Fruit fly (Drosophila melanogaster): ENCODE measurements around the gene wake.

Gene wake

dm6 chr3R:22673528-22673959, 33.9 kb downstream of the wake start (continued):
- TF ChIP-seq bsh (GFP tag; optimal IDR thresholded peaks at IDR 0.05): peak in 1 of 2 experiments; percentile 62
- no peak for TF ChIP-seq B-H1 (GFP tag; IDR thresholded peaks at IDR 0.05)
- 0 out of 3 replicates have a peak, but pooled peaks have one; percentile 50 for TF ChIP-seq CG11093 (GFP tag; IDR thresholded peaks at IDR 0.05)
- TF ChIP-seq Vsx1 (GFP tag; optimal IDR thresholded peaks at IDR 0.05): peak; percentile 33
- TF ChIP-seq tna (GFP tag; IDR thresholded peaks at IDR 0.05; ENCODE audit: partially characterized antibody): no peak
- peak; percentile 58 for TF ChIP-seq Myb (GFP tag; optimal IDR thresholded peaks at IDR 0.05)
- peak; percentile 42 for TF ChIP-seq CG2116 (GFP tag; optimal IDR thresholded peaks at IDR 0.05)
- TF ChIP-seq gsb (GFP tag; IDR thresholded peaks at IDR 0.05): no peak
- TF ChIP-seq sima (GFP tag; optimal IDR thresholded peaks at IDR 0.05): peak; percentile 15
- no peak for TF ChIP-seq knrl (GFP tag; IDR thresholded peaks at IDR 0.05; ENCODE audit: partially characterized antibody)
- no peak for TF ChIP-seq tup (GFP tag; optimal IDR thresholded peaks at IDR 0.05)
- TF ChIP-seq CG7556 (GFP tag; optimal IDR thresholded peaks at IDR 0.05): peak; percentile 85
- TF ChIP-seq hbn (GFP tag; IDR thresholded peaks at IDR 0.05; ENCODE audit: partially characterized antibody): no peak
- peak; percentile 13 for TF ChIP-seq CG4854 (GFP tag; optimal IDR thresholded peaks at IDR 0.05)
- peak; percentile 25; the same call in 1 of the 2 replicates for TF ChIP-seq stc (GFP tag; IDR thresholded peaks at IDR 0.05)
- peak; percentile 96 for TF ChIP-seq CG15696 (tag; optimal IDR thresholded peaks at IDR 0.05)
- TF ChIP-seq CkIIα-i1 (GFP tag; IDR thresholded peaks at IDR 0.05): no peak
- TF ChIP-seq fd96Cb (tag; optimal IDR thresholded peaks at IDR 0.05): peak; percentile 68
- TF ChIP-seq CG7372 (GFP tag; IDR thresholded peaks at IDR 0.05): no peak
- TF ChIP-seq ham (GFP tag; IDR thresholded peaks at IDR 0.05): no peak
- TF ChIP-seq Awh (GFP tag; IDR thresholded peaks at IDR 0.05): 0 out of 2 replicates have a peak, but pooled peaks have one; percentile 31
- no peak for TF ChIP-seq CG17912 (GFP tag; optimal IDR thresholded peaks at IDR 0.05)
- TF ChIP-seq pan (optimal IDR thresholded peaks at IDR 0.05): no peak
- TF ChIP-seq pan (GFP tag; optimal IDR thresholded peaks at IDR 0.05 in 1 of 2, IDR thresholded peaks at IDR 0.05 in 1 of 2): peak in 1 of 2 experiments; percentile 43
- no peak for TF ChIP-seq Poxn (GFP tag; IDR thresholded peaks at IDR 0.05)
- peak; percentile 44; the same call in 2 of the 4 replicates for TF ChIP-seq Gug (GFP tag; IDR thresholded peaks at IDR 0.05)
- TF ChIP-seq schlank (tag; optimal IDR thresholded peaks at IDR 0.05): no peak
- 0 out of 2 replicates have a peak, but pooled peaks have one; percentile 11 for TF ChIP-seq rib (GFP tag; IDR thresholded peaks at IDR 0.05)
- TF ChIP-seq Atf3 (GFP tag; optimal IDR thresholded peaks at IDR 0.05): peak; percentile 74
- TF ChIP-seq otp (GFP tag; IDR thresholded peaks at IDR 0.05): 0 out of 3 replicates have a peak, but pooled peaks have one; percentile 32
- TF ChIP-seq fd3F (GFP tag; optimal IDR thresholded peaks at IDR 0.05): no peak
- peak; percentile 65 for TF ChIP-seq CG15479 (GFP tag; optimal IDR thresholded peaks at IDR 0.05)
- 0 out of 2 replicates have a peak, but pooled peaks have one; percentile 40 for TF ChIP-seq klu (GFP tag; IDR thresholded peaks at IDR 0.05)
- TF ChIP-seq grn (GFP tag; optimal IDR thresholded peaks at IDR 0.05): peak; percentile 48
- no peak for TF ChIP-seq ci (GFP tag; IDR thresholded peaks at IDR 0.05)
- no peak for TF ChIP-seq Adf1 (GFP tag; IDR thresholded peaks at IDR 0.05)
- peak; percentile 57 for TF ChIP-seq caup (GFP tag; optimal IDR thresholded peaks at IDR 0.05; ENCODE audit: severe bottlenecking)
- no peak for TF ChIP-seq D (optimal IDR thresholded peaks at IDR 0.05)
- TF ChIP-seq D (GFP tag; optimal IDR thresholded peaks at IDR 0.05): peak; percentile 84
- TF ChIP-seq CG4617 (GFP tag; optimal IDR thresholded peaks at IDR 0.05; ENCODE audit: borderline replicate concordance): peak; percentile 7
- TF ChIP-seq Dip2 (GFP tag; IDR thresholded peaks at IDR 0.05): no peak
- TF ChIP-seq inv (GFP tag; IDR thresholded peaks at IDR 0.05; ENCODE audit: partially characterized antibody): no peak
- TF ChIP-seq pum (GFP tag; optimal IDR thresholded peaks at IDR 0.05): peak; percentile 80
- peak; percentile 33 for TF ChIP-seq CG17359 (tag; optimal IDR thresholded peaks at IDR 0.05)
- TF ChIP-seq Ets65A (GFP tag): peak; percentile 96
- TF ChIP-seq CG1024 (GFP tag; IDR thresholded peaks at IDR 0.05): 0 out of 2 replicates have a peak, but pooled peaks have one; percentile 2
- TF ChIP-seq CG2120 (GFP tag; optimal IDR thresholded peaks at IDR 0.05): peak; percentile 61
- peak in 1 of 3 experiments; percentile 95 for TF ChIP-seq lola (GFP tag; optimal IDR thresholded peaks at IDR 0.05)
- TF ChIP-seq ewg (GFP tag; optimal IDR thresholded peaks at IDR 0.05): peak; percentile 44
- TF ChIP-seq BtbVII (GFP tag; optimal IDR thresholded peaks at IDR 0.05): peak; percentile 44
